Worm (Caenorhabditis elegans) whole organism, L2 larva: Measurements from ENCODE around the gene T12G3.11.

ENCODE experiments used
- C34F6.9 ChIP-seq: fragments of 150-350 bp; optimal IDR thresholded peaks from 2 replicates; lab custom pipeline; 2014; ENCODE audit warnings: missing biosample characterization, missing genetic modification characterization
- F13H6.1 ChIP-seq: sonication (generic microtip); optimal IDR thresholded peaks from 2 replicates; lab custom pipeline; 2016; ENCODE audit warnings: missing genetic modification characterization, missing compliant biosample characterization
- R02D3.7 ChIP-seq: fragments of 150-350 bp; optimal IDR thresholded peaks from 2 replicates; lab custom pipeline; 2014; ENCODE audit warnings: missing biosample characterization, missing genetic modification characterization
- Y55F3AM.14 ChIP-seq: fragments of 200-800 bp; sonication (Bioruptor generic); optimal IDR thresholded peaks from 2 replicates; lab custom pipeline; 2018; ENCODE audit warnings: mild to moderate bottlenecking, missing genetic modification characterization, missing compliant biosample characterization
- ZK546.5 ChIP-seq: sonication (generic microtip); optimal IDR thresholded peaks from 2 replicates; lab custom pipeline; 2017; ENCODE audit warnings: missing biosample characterization, missing genetic modification characterization
- alr-1 ChIP-seq: fragments of 150-350 bp; optimal IDR thresholded peaks from 2 replicates; lab custom pipeline; 2014; ENCODE audit warnings: missing biosample characterization, missing genetic modification characterization
- aly-2 ChIP-seq: fragments of 150-350 bp; optimal IDR thresholded peaks from 2 replicates; lab custom pipeline; 2014; ENCODE audit warnings: missing biosample characterization, missing genetic modification characterization
- ama-1 ChIP-seq: fragments of 150-350 bp; optimal IDR thresholded peaks from 2 replicates; lab custom pipeline; 2018; ENCODE audit warnings: inconsistent platforms
- blmp-1 ChIP-seq: sonication (generic microtip); optimal IDR thresholded peaks from 2 replicates; lab custom pipeline; 2017; ENCODE audit warnings: missing genetic modification characterization, mild to moderate bottlenecking, missing compliant biosample characterization, antibody characterized with exemption, moderate library complexity; ENCODE audit not compliant: insufficient read depth
- ceh-16 ChIP-seq: fragments of 150-350 bp; optimal IDR thresholded peaks from 2 replicates; lab custom pipeline; 2014; ENCODE audit warnings: missing biosample characterization, missing genetic modification characterization
- ceh-82 ChIP-seq: fragments of 150-350 bp; optimal IDR thresholded peaks from 2 replicates; lab custom pipeline; 2014; ENCODE audit warnings: missing biosample characterization, missing genetic modification characterization
- crh-2 ChIP-seq: sonication (generic microtip); optimal IDR thresholded peaks from 2 replicates; lab custom pipeline; 2017; ENCODE audit warnings: missing biosample characterization, missing genetic modification characterization
- dmd-4 ChIP-seq: sonication (generic microtip); optimal IDR thresholded peaks from 2 replicates; lab custom pipeline; 2017; ENCODE audit warnings: missing biosample characterization, missing genetic modification characterization
- egl-27 ChIP-seq: sonication (generic microtip); optimal IDR thresholded peaks from 3 replicates; lab custom pipeline; 2017; ENCODE audit warnings: missing biosample characterization, missing genetic modification reagents, missing genetic modification characterization
- elt-1 ChIP-seq: fragments of 150-350 bp; optimal IDR thresholded peaks from 2 replicates; lab custom pipeline; 2014; ENCODE audit warnings: missing biosample characterization, missing genetic modification characterization
- elt-3 ChIP-seq: sonication (generic microtip); optimal IDR thresholded peaks from 2 replicates; lab custom pipeline; 2017; ENCODE audit warnings: missing biosample characterization, missing genetic modification characterization
- fos-1 ChIP-seq: fragments of 150-350 bp; optimal IDR thresholded peaks from 2 replicates; lab custom pipeline; 2014; ENCODE audit warnings: missing biosample characterization, missing genetic modification characterization
- gmeb-1 ChIP-seq: fragments of 150-350 bp; optimal IDR thresholded peaks from 2 replicates; lab custom pipeline; 2014; ENCODE audit warnings: missing biosample characterization, missing genetic modification characterization
- lin-11 ChIP-seq: fragments of 150-350 bp; sonication (generic microtip); optimal IDR thresholded peaks from 2 replicates; lab custom pipeline; 2014; ENCODE audit warnings: missing biosample characterization, missing genetic modification characterization, inconsistent platforms, mixed read lengths
- lin-13 ChIP-seq: fragments of 150-350 bp; optimal IDR thresholded peaks from 2 replicates; lab custom pipeline; 2014; ENCODE audit warnings: missing biosample characterization, missing genetic modification reagents, missing genetic modification characterization
- lin-39 ChIP-seq: fragments of 150-350 bp; optimal IDR thresholded peaks from 2 replicates; lab custom pipeline; 2014; ENCODE audit warnings: missing biosample characterization, missing genetic modification reagents, missing genetic modification characterization
- lsy-2 ChIP-seq, 2 experiments: fragments of 150-350 bp in 1 of 2; sonication (generic microtip) in 1 of 2; optimal IDR thresholded peaks; 2 replicates each; lab custom pipeline; 2014 to 2017; ENCODE audit warnings: missing biosample characterization in 2 of 2, missing genetic modification characterization in 2 of 2
- mab-5 ChIP-seq: fragments of 150-350 bp; optimal IDR thresholded peaks from 2 replicates; lab custom pipeline; 2014; ENCODE audit warnings: missing biosample characterization, missing genetic modification characterization
- mbf-1 ChIP-seq: sonication (generic microtip); optimal IDR thresholded peaks from 2 replicates; lab custom pipeline; 2017; ENCODE audit warnings: missing biosample characterization, missing genetic modification characterization
- mdl-1 ChIP-seq, 2 experiments: fragments of 150-350 bp in 1 of 2; sonication (generic microtip) in 1 of 2; optimal IDR thresholded peaks; 2 replicates each; lab custom pipeline; 2017; ENCODE audit warnings: missing biosample characterization in 2 of 2, missing genetic modification characterization in 2 of 2
- nhr-10 ChIP-seq: sonication (generic microtip); optimal IDR thresholded peaks from 2 replicates; lab custom pipeline; 2017; ENCODE audit warnings: missing biosample characterization, missing genetic modification characterization
- nhr-11 ChIP-seq: fragments of 150-350 bp; optimal IDR thresholded peaks from 2 replicates; lab custom pipeline; 2014; ENCODE audit warnings: missing biosample characterization, missing genetic modification characterization
- nhr-12 ChIP-seq: fragments of 150-350 bp; optimal IDR thresholded peaks from 2 replicates; lab custom pipeline; 2014; ENCODE audit warnings: missing biosample characterization, missing genetic modification characterization
- nhr-129 ChIP-seq: fragments of 150-350 bp; optimal IDR thresholded peaks from 2 replicates; lab custom pipeline; 2014; ENCODE audit warnings: missing biosample characterization, missing genetic modification characterization
- nhr-21 ChIP-seq: fragments of 150-350 bp; optimal IDR thresholded peaks from 2 replicates; lab custom pipeline; 2014; ENCODE audit warnings: missing biosample characterization, missing genetic modification characterization
- nhr-23 ChIP-seq: fragments of 150-350 bp; optimal IDR thresholded peaks from 2 replicates; lab custom pipeline; 2014; ENCODE audit warnings: missing biosample characterization, missing genetic modification reagents, missing genetic modification characterization
- nhr-237 ChIP-seq: fragments of 150-350 bp; optimal IDR thresholded peaks from 2 replicates; lab custom pipeline; 2014; ENCODE audit warnings: missing biosample characterization, missing genetic modification characterization
- nhr-25 ChIP-seq: fragments of 150-350 bp; sonication (generic microtip); optimal IDR thresholded peaks from 3 replicates; lab custom pipeline; 2014; ENCODE audit warnings: missing biosample characterization, missing genetic modification characterization
- nhr-6 ChIP-seq: fragments of 150-350 bp; optimal IDR thresholded peaks from 2 replicates; lab custom pipeline; 2014; ENCODE audit warnings: missing biosample characterization, missing genetic modification characterization
- nhr-77 ChIP-seq: fragments of 150-350 bp; optimal IDR thresholded peaks from 2 replicates; lab custom pipeline; 2014; ENCODE audit warnings: missing biosample characterization, missing genetic modification characterization
- peb-1 ChIP-seq: fragments of 150-350 bp; optimal IDR thresholded peaks from 2 replicates; lab custom pipeline; 2014; ENCODE audit warnings: missing biosample characterization, missing genetic modification characterization
- sem-4 ChIP-seq: fragments of 150-350 bp; optimal IDR thresholded peaks from 2 replicates; lab custom pipeline; 2014; ENCODE audit warnings: missing biosample characterization, missing genetic modification reagents, missing genetic modification characterization
- skn-1 ChIP-seq: sonication (generic microtip); optimal IDR thresholded peaks from 2 replicates; lab custom pipeline; 2017; ENCODE audit warnings: missing biosample characterization, missing genetic modification characterization
- sma-3 ChIP-seq: sonication (generic microtip); optimal IDR thresholded peaks from 2 replicates; lab custom pipeline; 2016; ENCODE audit warnings: missing genetic modification reagents, missing genetic modification characterization, missing compliant biosample characterization
- sma-9 ChIP-seq, 2 experiments: fragments of 150-350 bp in 1 of 2; sonication (generic microtip) in 1 of 2; optimal IDR thresholded peaks; 2 replicates each; lab custom pipeline; 2014 to 2016; ENCODE audit warnings: missing genetic modification characterization in 2 of 2, mild to moderate bottlenecking in 1 of 2, missing biosample characterization in 1 of 2, missing compliant biosample characterization in 1 of 2, missing genetic modification reagents in 1 of 2, moderate library complexity in 1 of 2
- snpc-4 ChIP-seq: fragments of 150-350 bp; optimal IDR thresholded peaks from 2 replicates; lab custom pipeline; 2014; ENCODE audit warnings: missing biosample characterization, missing genetic modification characterization
- unc-39 ChIP-seq: fragments of 150-350 bp; optimal IDR thresholded peaks from 2 replicates; lab custom pipeline; 2014; ENCODE audit warnings: missing biosample characterization, missing genetic modification characterization
- unc-55 ChIP-seq: fragments of 150-350 bp; sonication (generic microtip); optimal IDR thresholded peaks from 3 replicates; lab custom pipeline; 2014; ENCODE audit warnings: missing biosample characterization, missing genetic modification reagents, missing genetic modification characterization
- unc-62 ChIP-seq: fragments of 150-350 bp; optimal IDR thresholded peaks from 2 replicates; lab custom pipeline; 2014; ENCODE audit warnings: missing biosample characterization, missing genetic modification reagents, missing genetic modification characterization
- zag-1 ChIP-seq: fragments of 150-350 bp; optimal IDR thresholded peaks from 2 replicates; lab custom pipeline; 2014; ENCODE audit warnings: missing biosample characterization, missing genetic modification characterization
- ztf-1 ChIP-seq: fragments of 200-800 bp; sonication (Bioruptor generic); conservative IDR thresholded peaks from 2 replicates; pipeline ENCODE4 v1.3.6; 2022; ENCODE audit warnings: missing genetic modification characterization, missing compliant biosample characterization
- ztf-11 ChIP-seq: sonication (generic microtip); optimal IDR thresholded peaks from 2 replicates; lab custom pipeline; 2017; ENCODE audit warnings: missing biosample characterization, missing genetic modification characterization
- ztf-4 ChIP-seq: fragments of 150-350 bp; optimal IDR thresholded peaks from 2 replicates; lab custom pipeline; 2014; ENCODE audit warnings: missing biosample characterization, missing genetic modification characterization

The T12G3.11 gene

DNA sequence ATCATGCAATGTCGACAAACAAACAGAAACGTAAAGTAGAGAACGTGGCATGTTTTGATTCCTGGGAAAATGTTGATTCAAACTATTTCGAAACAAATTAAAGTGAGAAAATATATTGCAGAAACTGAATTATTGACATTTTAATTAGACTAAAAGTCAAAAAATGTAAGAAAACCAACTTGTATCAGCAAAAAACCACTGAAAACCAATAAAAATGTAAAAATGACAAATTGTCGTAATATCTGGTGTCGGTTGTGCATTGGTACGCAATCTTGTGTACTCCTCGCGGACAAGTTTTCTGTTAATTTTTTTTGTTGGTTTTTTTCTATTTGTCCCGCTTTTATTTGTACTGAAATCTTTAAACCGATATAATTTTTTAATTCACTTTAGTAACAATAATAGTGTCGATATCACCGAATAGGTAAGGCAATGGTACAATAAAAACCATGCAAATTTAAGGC is at the start of gene T12G3.11:
Gene T12G3.11, minus strand, starts transcription at position 51 of the 461 bp plus-strand sequence.
- TF ChIP-seq aly-2 (no peak), R02D3.7 (tag; lab: Kevin White, UChicago) (no peak), lsy-2 (tag; optimal IDR thresholded peaks at IDR 0.05; lab: Kevin White, UChicago) (peak; percentile 18 to 80), F13H6.1 (peak; percentile 30), unc-55 (GFP tag; lab: Kevin White, UChicago) (peak; percentile 77), sma-9 (GFP tag; optimal IDR thresholded peaks at IDR 0.05; lab: Kevin White, UChicago) (peak; percentile 5), sma-9 (tag; optimal IDR thresholded peaks at IDR 0.05; lab: Kevin White, UChicago) (no peak), nhr-12 (tag; lab: Kevin White, UChicago) (no peak), sma-3 (GFP tag; lab: Kevin White, UChicago) (no peak), alr-1 (tag; lab: Kevin White, UChicago) (no peak), nhr-11 (tag; lab: Kevin White, UChicago) (no peak), ztf-1 (no peak), nhr-77 (tag; lab: Kevin White, UChicago) (no peak), mab-5 (tag; lab: Kevin White, UChicago) (no peak), fos-1 (tag; lab: Kevin White, UChicago) (peak; percentile 9), nhr-129 (peak; percentile 63), blmp-1 (tag; lab: Kevin White, UChicago) (peak; percentile 23), ztf-11 (tag; lab: Kevin White, UChicago) (no peak), gmeb-1 (tag; lab: Kevin White, UChicago) (peak; percentile 25), nhr-25 (tag; lab: Kevin White, UChicago) (peak; percentile 9), C34F6.9 (peak; percentile 63), lin-13 (peak; percentile 31)

DNA sequence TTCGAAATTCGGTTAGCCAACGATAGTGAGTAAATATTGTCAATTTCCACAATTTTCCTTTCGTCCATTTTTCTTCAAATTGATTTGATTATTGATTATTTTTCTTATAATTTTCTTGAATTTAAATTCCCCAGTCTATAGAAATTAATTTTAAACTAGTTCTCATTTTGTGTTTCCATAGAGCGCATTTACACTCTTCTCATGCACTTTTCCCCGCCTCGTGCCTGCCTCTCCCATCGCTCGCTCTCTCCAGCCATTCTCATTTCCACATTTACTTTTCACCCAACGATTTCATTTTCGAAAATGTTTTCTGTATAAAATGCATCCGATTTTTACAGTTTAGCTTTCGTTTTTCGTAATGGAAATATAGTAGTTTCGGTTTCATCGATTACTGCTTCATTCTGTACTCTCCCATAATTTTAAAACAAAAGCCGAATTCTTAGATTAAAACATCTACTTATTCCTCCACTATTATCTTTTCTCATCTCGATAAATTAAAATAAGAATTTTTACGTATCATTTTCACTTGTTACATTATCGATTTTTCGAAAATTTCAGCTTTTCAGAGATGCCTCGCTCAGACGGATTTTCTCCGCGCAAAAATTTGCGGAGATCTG is 49.4 kb upstream of the T12G3.11 start, which contains the start of gene lex-1:
Gene lex-1, plus strand, starts transcription at position 567 of the 617 bp plus-strand sequence.
- TF ChIP-seq dmd-4 (tag; lab: Kevin White, UChicago) (no peak), nhr-6 (tag; lab: Kevin White, UChicago) (no peak), nhr-23 (tag; lab: Kevin White, UChicago) (no peak), ztf-4 (tag; lab: Kevin White, UChicago) (no peak), ama-1 (lab: Kevin White, UChicago) (no peak), sma-3 (GFP tag; lab: Kevin White, UChicago) (no peak), elt-1 (tag; lab: Kevin White, UChicago) (no peak), sem-4 (tag; lab: Kevin White, UChicago) (no peak), ceh-16 (no peak), mab-5 (tag; lab: Kevin White, UChicago) (no peak), Y55F3AM.14 (GFP tag; lab: Kevin White, UChicago) (no peak), aly-2 (no peak), fos-1 (tag; lab: Kevin White, UChicago) (peak; percentile 26), ztf-1 (no peak), lin-39 (no peak), blmp-1 (tag; lab: Kevin White, UChicago) (no peak), nhr-237 (tag; lab: Kevin White, UChicago) (no peak), peb-1 (no peak), elt-3 (no peak), mdl-1 (tag; optimal IDR thresholded peaks at IDR 0.05; lab: Kevin White, UChicago) (peak in 1 of 2 experiments; percentile 37), mbf-1 (no peak), zag-1 (no peak), snpc-4 (tag; lab: Kevin White, UChicago) (no peak), nhr-12 (tag; lab: Kevin White, UChicago) (no peak), ceh-82 (tag; lab: Kevin White, UChicago) (no peak), nhr-11 (tag; lab: Kevin White, UChicago) (no peak), crh-2 (tag; lab: Kevin White, UChicago) (peak; percentile 10), nhr-21 (tag; lab: Kevin White, UChicago) (no peak), gmeb-1 (tag; lab: Kevin White, UChicago) (peak; percentile 66), nhr-77 (tag; lab: Kevin White, UChicago) (no peak), unc-55 (GFP tag; lab: Kevin White, UChicago) (peak; percentile 72), ztf-11 (tag; lab: Kevin White, UChicago) (no peak), nhr-129 (peak; percentile 71), nhr-25 (tag; lab: Kevin White, UChicago) (no peak), unc-39 (tag; lab: Kevin White, UChicago) (no peak), egl-27 (tag; lab: Kevin White, UChicago) (no peak), F13H6.1 (no peak), lsy-2 (tag; optimal IDR thresholded peaks at IDR 0.05; lab: Kevin White, UChicago) (peak in 1 of 2 experiments; percentile 66), ZK546.5 (tag; lab: Kevin White, UChicago) (no peak), sma-9 (GFP tag; optimal IDR thresholded peaks at IDR 0.05; lab: Kevin White, UChicago) (no peak), sma-9 (tag; optimal IDR thresholded peaks at IDR 0.05; lab: Kevin White, UChicago) (no peak), lin-13 (peak; percentile 34), nhr-10 (no peak), skn-1 (no peak), R02D3.7 (tag; lab: Kevin White, UChicago) (no peak), lin-11 (no peak), alr-1 (tag; lab: Kevin White, UChicago) (no peak), unc-62 (no peak), C34F6.9 (peak; percentile 60)
